Fruit fly (Drosophila melanogaster) whole organism, pupa: Measurements from ENCODE around the gene CG17321.

ENCODE experiments used
- CG12605 ChIP-seq: fragments of 200-800 bp; sonication (Bioruptor generic); IDR thresholded peaks from 2 replicates; pipeline ENCODE4 v1.3.6; 2022; ENCODE audit warnings: missing biosample characterization, missing genetic modification characterization
- CG14655 ChIP-seq: fragments of 200-800 bp; sonication (Bioruptor generic); optimal IDR thresholded peaks from 3 replicates; lab custom pipeline; 2017; ENCODE audit warnings: mild to moderate bottlenecking, missing biosample characterization, missing genetic modification reagents, missing genetic modification characterization
- CG15710 ChIP-seq: fragments of 200-800 bp; sonication (Bioruptor generic); optimal IDR thresholded peaks from 2 replicates; lab custom pipeline; 2018; ENCODE audit warnings: missing biosample characterization, mild to moderate bottlenecking, missing genetic modification characterization, moderate library complexity
- CG17806 ChIP-seq: fragments of 200-800 bp; sonication (Bioruptor generic); optimal IDR thresholded peaks from 2 replicates; lab custom pipeline; 2018; ENCODE audit warnings: missing biosample characterization, mild to moderate bottlenecking, missing genetic modification characterization, moderate library complexity
- CG32121 ChIP-seq: fragments of 200-800 bp; sonication (Bioruptor generic); IDR thresholded peaks from 2 replicates; pipeline ENCODE4 v1.3.6; 2022; ENCODE audit warnings: missing biosample characterization, missing genetic modification characterization
- CG4496 ChIP-seq: fragments of 200-800 bp; sonication (Bioruptor generic); IDR thresholded peaks from 3 replicates; pipeline ENCODE4 v1.3.6; 2022; ENCODE audit warnings: missing biosample characterization, missing genetic modification characterization
- CG9948 ChIP-seq: fragments of 200-800 bp; sonication (Bioruptor generic); optimal IDR thresholded peaks from 2 replicates; lab custom pipeline; 2018; ENCODE audit warnings: missing biosample characterization, mild to moderate bottlenecking, missing genetic modification characterization, moderate library complexity
- D1 ChIP-seq: fragments of 200-800 bp; sonication (Bioruptor generic); optimal IDR thresholded peaks from 2 replicates; lab custom pipeline; 2018; ENCODE audit warnings: missing biosample characterization, mild to moderate bottlenecking, missing genetic modification characterization, moderate library complexity
- EcR ChIP-seq: fragments of 200-800 bp; sonication (Bioruptor generic); optimal IDR thresholded peaks from 3 replicates; lab custom pipeline; 2019; ENCODE audit warnings: missing biosample characterization, missing genetic modification characterization, mild to moderate bottlenecking, moderate library complexity, missing genetic modification reagents
- Ets98B ChIP-seq: fragments of 200-800 bp; sonication (Bioruptor generic); IDR thresholded peaks from 2 replicates; pipeline ENCODE4 v1.3.6; 2022; ENCODE audit warnings: missing biosample characterization, missing genetic modification characterization
- Pif1B ChIP-seq: fragments of 200-800 bp; sonication (Bioruptor generic); optimal IDR thresholded peaks from 3 replicates; lab custom pipeline; 2016; ENCODE audit warnings: missing biosample characterization, missing genetic modification characterization
- Snoo ChIP-seq: fragments of 200-800 bp; sonication (Bioruptor generic); optimal IDR thresholded peaks from 3 replicates; lab custom pipeline; 2017; ENCODE audit warnings: missing biosample characterization, mild to moderate bottlenecking, missing genetic modification characterization, inconsistent platforms
- gl ChIP-seq: fragments of 200-800 bp; sonication (Bioruptor generic); optimal IDR thresholded peaks from 2 replicates; lab custom pipeline; 2018; ENCODE audit warnings: missing biosample characterization, mild to moderate bottlenecking, missing genetic modification characterization
- rn ChIP-seq: fragments of 200-800 bp; sonication (Bioruptor generic); IDR thresholded peaks from 2 replicates; pipeline ENCODE4 v1.3.6; 2022; ENCODE audit warnings: missing biosample characterization, missing genetic modification characterization

- TF ChIP-seq rn (GFP tag; lab: Robert Waterston, UW) (no peak), CG15710 (tag; lab: Kevin White, UChicago) (no peak), gl (no peak), CG4496 (GFP tag; lab: Robert Waterston, UW) (no peak), Pif1B (no peak), CG12605 (GFP tag; lab: Robert Waterston, UW) (no peak), CG9948 (no peak), CG14655 (no peak), CG32121 (GFP tag; lab: Robert Waterston, UW) (no peak), EcR (no peak), Ets98B (GFP tag; lab: Robert Waterston, UW) (no peak), D1 (tag; lab: Kevin White, UChicago) (no peak), CG17806 (no peak), Snoo (tag; lab: Kevin White, UChicago) (no peak)
Observed at dm6 chr2L:18896818-18897578, 52.0 kb downstream of the CG17321 start.
